Worm (Caenorhabditis elegans) whole organism, L4/young adult: ENCODE results near the gene klp-20.

Experiments
- W03F9.2 ChIP-seq: fragments of 150-350 bp; optimal IDR thresholded peaks from 2 replicates; lab custom pipeline; 2014; ENCODE audit warnings: missing biosample characterization, missing genetic modification characterization
- dao-5 ChIP-seq: sonication (generic microtip); optimal IDR thresholded peaks from 2 replicates; lab custom pipeline; 2016; ENCODE audit warnings: missing genotype, missing genetic modification characterization, moderate library complexity, missing compliant biosample characterization
- him-1 ChIP-seq: sonication (generic microtip); optimal IDR thresholded peaks from 2 replicates; lab custom pipeline; 2016; ENCODE audit warnings: missing genotype, missing genetic modification reagents, missing genetic modification characterization, missing compliant biosample characterization

DNA sequence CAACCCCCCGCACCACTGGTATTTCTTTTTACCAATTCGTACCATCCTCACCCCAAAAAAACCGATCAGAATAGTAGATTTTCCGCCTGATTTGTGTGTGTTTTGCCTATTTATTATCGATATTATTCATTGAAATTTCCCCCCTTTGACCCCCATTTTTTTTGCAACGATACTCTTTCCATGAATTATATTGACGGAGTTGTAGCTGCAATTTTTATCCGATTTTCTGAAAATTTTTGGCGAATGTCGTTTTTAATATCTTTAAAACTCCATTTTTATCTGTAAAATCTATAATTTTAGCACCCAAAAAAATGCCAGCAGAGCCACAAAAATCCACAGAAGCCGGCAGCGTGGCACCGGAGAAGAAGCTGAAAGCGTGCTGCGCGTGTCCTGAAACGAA, 19.1 kb upstream of the klp-20 start, which contains the start of gene cox-17:
- no peak for TF ChIP-seq W03F9.2 (tag; lab: Kevin White, UChicago)
- TF ChIP-seq dao-5 (tag; lab: Kevin White, UChicago), result no peak
- TF ChIP-seq him-1 (tag; lab: Kevin White, UChicago), result no peak
